Fruit fly (Drosophila melanogaster) whole organism, adult: Measurements from ENCODE around the gene CG10345.

ENCODE experiments used
- CG1620 ChIP-seq: fragments of 200-800 bp; sonication (Bioruptor generic); optimal IDR thresholded peaks from 2 replicates; lab custom pipeline; 2016; ENCODE audit warnings: missing biosample characterization, missing genetic modification characterization
- CG33017 ChIP-seq: fragments of 200-800 bp; sonication (Bioruptor generic); optimal IDR thresholded peaks from 2 replicates; lab custom pipeline; 2018; ENCODE audit warnings: missing biosample characterization, mild to moderate bottlenecking, missing genetic modification characterization, moderate library complexity

- peak; percentile 57 for TF ChIP-seq CG33017 (tag; lab: Kevin White, UChicago)
- peak; percentile 62 for TF ChIP-seq CG1620 (GFP tag; lab: Kevin White, UChicago)
Observed at dm6 chr3R:16646952-16647715, 42.5 kb upstream of the CG10345 start, which contains the start of the genes CG10324 and CCT3.
